Fruit fly (Drosophila melanogaster): ENCODE data around the gene CG10479.

The CG10479 gene

dm6 chr3L:5974575-5975421 lies 1.0 kb downstream of the CG10479 start (continued):
- TF ChIP-seq cwo (GFP tag; optimal IDR thresholded peaks at IDR 0.05) = no peak
- TF ChIP-seq zen (tag; optimal IDR thresholded peaks at IDR 0.05) = peak; percentile 78
- TF ChIP-seq abd-A (tag; optimal IDR thresholded peaks at IDR 0.05) = peak; percentile 71
- TF ChIP-seq dmrt99B (tag; optimal IDR thresholded peaks at IDR 0.05) = peak; percentile 25
- TF ChIP-seq rib (GFP tag; IDR thresholded peaks at IDR 0.05) = no peak
- TF ChIP-seq eyg (GFP tag; optimal IDR thresholded peaks at IDR 0.05) = peak; percentile 4
- TF ChIP-seq ash1 (GFP tag; optimal IDR thresholded peaks at IDR 0.05) = no peak
- TF ChIP-seq gcm (GFP tag; optimal IDR thresholded peaks at IDR 0.05) = peak; percentile 15
- peak; percentile 18 for TF ChIP-seq nerfin-1 (tag; optimal IDR thresholded peaks at IDR 0.05)
- TF ChIP-seq CG6854 (GFP tag; optimal IDR thresholded peaks at IDR 0.05) = no peak
- no peak for TF ChIP-seq zen2 (GFP tag; IDR thresholded peaks at IDR 0.05; ENCODE audit: partially characterized antibody)
- peak; percentile 49 for TF ChIP-seq gsb-n (tag; optimal IDR thresholded peaks at IDR 0.05)
- TF ChIP-seq CG13296 (GFP tag; optimal IDR thresholded peaks at IDR 0.05) = peak; percentile 7
- TF ChIP-seq tll (GFP tag; optimal IDR thresholded peaks at IDR 0.05) = peak in 1 of 2 experiments; percentile 96
- TF ChIP-seq CG12659 (GFP tag; optimal IDR thresholded peaks at IDR 0.05) = peak; percentile 14
- TF ChIP-seq Optix (GFP tag; IDR thresholded peaks at IDR 0.05) = 0 out of 3 replicates have a peak, but pooled peaks have one; percentile 30
- TF ChIP-seq CG4820 (GFP tag; optimal IDR thresholded peaks at IDR 0.05) = peak; percentile 26
- peak; percentile 18 for TF ChIP-seq sug (tag; optimal IDR thresholded peaks at IDR 0.05)
- no peak for TF ChIP-seq CG12219 (GFP tag; optimal IDR thresholded peaks at IDR 0.05)
- no peak for TF ChIP-seq CG6683 (GFP tag; optimal IDR thresholded peaks at IDR 0.05)
- no peak for TF ChIP-seq CG8478 (optimal IDR thresholded peaks at IDR 0.05)
- TF ChIP-seq mam (GFP tag; optimal IDR thresholded peaks at IDR 0.05) = no peak
- TF ChIP-seq cato (GFP tag; optimal IDR thresholded peaks at IDR 0.05; ENCODE audit: borderline replicate concordance) = no peak
- TF ChIP-seq Six4 (GFP tag; optimal IDR thresholded peaks at IDR 0.05) = peak; percentile 14
- no peak for TF ChIP-seq Neu2 (GFP tag; optimal IDR thresholded peaks at IDR 0.05; ENCODE audit: borderline replicate concordance)
- peak; percentile 80 for TF ChIP-seq ac (GFP tag; optimal IDR thresholded peaks at IDR 0.05)
- TF ChIP-seq CG2875 (GFP tag; optimal IDR thresholded peaks at IDR 0.05) = peak; percentile 70
- no peak; the same call in 2 of the 3 replicates for TF ChIP-seq z (GFP tag; IDR thresholded peaks at IDR 0.05)
- TF ChIP-seq Mes4 (GFP tag; optimal IDR thresholded peaks at IDR 0.05) = peak; percentile 70
- TF ChIP-seq CG4328 (GFP tag; optimal IDR thresholded peaks at IDR 0.05) = peak; percentile 29
- 0 out of 3 replicates have a peak, but pooled peaks have one; percentile 49 for TF ChIP-seq CG3726 (GFP tag; IDR thresholded peaks at IDR 0.05)
- TF ChIP-seq CG10209 (GFP tag; optimal IDR thresholded peaks at IDR 0.05) = peak; percentile 67
- peak; percentile 52 for TF ChIP-seq CG4424 (GFP tag; optimal IDR thresholded peaks at IDR 0.05)
- TF ChIP-seq nau (GFP tag; optimal IDR thresholded peaks at IDR 0.05) = peak; percentile 51
- TF ChIP-seq Mad (GFP tag; optimal IDR thresholded peaks at IDR 0.05) = peak; percentile 15
- TF ChIP-seq Dref (GFP tag; IDR thresholded peaks at IDR 0.05) = no peak
- TF ChIP-seq fd64A (GFP tag; optimal IDR thresholded peaks at IDR 0.05) = peak; percentile 52
- TF ChIP-seq Sry-β (GFP tag; optimal IDR thresholded peaks at IDR 0.05) = peak; percentile 27
- no peak for TF ChIP-seq D (optimal IDR thresholded peaks at IDR 0.05)
- peak; percentile 65 for TF ChIP-seq D (GFP tag; optimal IDR thresholded peaks at IDR 0.05)
- TF ChIP-seq ranshi (GFP tag; IDR thresholded peaks at IDR 0.05) = no peak
- TF ChIP-seq Adf1 (GFP tag; IDR thresholded peaks at IDR 0.05) = no peak
- TF ChIP-seq wek (GFP tag; optimal IDR thresholded peaks at IDR 0.05) = peak; percentile 48
- TF ChIP-seq CG14441 (GFP tag; IDR thresholded peaks at IDR 0.05) = no peak
- peak; percentile 38 for TF ChIP-seq oc (tag; optimal IDR thresholded peaks at IDR 0.05)
- peak; percentile 68 for TF ChIP-seq Xrp1 (GFP tag; IDR thresholded peaks at IDR 0.05)
- no peak for TF ChIP-seq CG13894 (tag; optimal IDR thresholded peaks at IDR 0.05)
- TF ChIP-seq CG12769 (tag; optimal IDR thresholded peaks at IDR 0.05) = peak; percentile 34

All from whole organism, embryonic.